Worm (Caenorhabditis elegans) whole organism, L4/young adult: ENCODE measurements around the gene C33B4.5.
A peak's percentile ranks its signal among the peaks of the same experiment; 100 is the strongest.

Source experiments
- W03F9.2 ChIP-seq: fragments of 150-350 bp; optimal IDR thresholded peaks from 2 replicates; lab custom pipeline; 2014; ENCODE audit warnings: missing biosample characterization, missing genetic modification characterization
- him-1 ChIP-seq: sonication (generic microtip); optimal IDR thresholded peaks from 2 replicates; lab custom pipeline; 2016; ENCODE audit warnings: missing genotype, missing genetic modification reagents, missing genetic modification characterization, missing compliant biosample characterization

- TF ChIP-seq him-1 (tag; lab: Kevin White, UChicago) (no peak), W03F9.2 (tag; lab: Kevin White, UChicago) (peak; percentile 2)
Observed at ce11 chrII:11418476-11418875, 35.3 kb downstream of the C33B4.5 start.
